Fruit fly (Drosophila melanogaster) whole organism, embryonic: ENCODE data around the gene CG4133.

Experiments used
- Abd-B ChIP-seq: fragments of 200-800 bp; sonication (Bioruptor generic); optimal IDR thresholded peaks from 2 replicates; lab custom pipeline; 2018; ENCODE audit warnings: missing biosample characterization, mild to moderate bottlenecking, missing genetic modification characterization, moderate library complexity
- Antp ChIP-seq: fragments of 200-800 bp; sonication (Bioruptor generic); optimal IDR thresholded peaks from 3 replicates; lab custom pipeline; 2016; ENCODE audit warnings: missing biosample characterization, missing genetic modification characterization
- Bgb ChIP-seq: fragments of 200-800 bp; sonication (Bioruptor generic); IDR thresholded peaks from 2 replicates; pipeline ENCODE4 v1.3.6; 2022; ENCODE audit warnings: missing biosample characterization, missing genetic modification characterization; ENCODE audit not compliant: partially characterized antibody
- C15 ChIP-seq: fragments of 200-800 bp; sonication (Bioruptor generic); IDR thresholded peaks from 3 replicates; pipeline ENCODE4 v1.3.6; 2022; ENCODE audit warnings: missing biosample characterization, missing genetic modification characterization
- CG12236 ChIP-seq: fragments of 200-800 bp; sonication (Bioruptor generic); optimal IDR thresholded peaks from 2 replicates; lab custom pipeline; 2016; ENCODE audit warnings: missing biosample characterization, missing genetic modification characterization
- CG12299 ChIP-seq: fragments of 200-800 bp; sonication (Bioruptor generic); optimal IDR thresholded peaks from 2 replicates; lab custom pipeline; 2018; ENCODE audit warnings: missing biosample characterization, mild to moderate bottlenecking, missing genetic modification characterization
- CG13894 ChIP-seq: fragments of 200-800 bp; sonication (Bioruptor generic); optimal IDR thresholded peaks from 3 replicates; lab custom pipeline; 2018; ENCODE audit warnings: missing biosample characterization, mild to moderate bottlenecking, missing genetic modification characterization, moderate library complexity
- CG16779 ChIP-seq: fragments of 200-800 bp; sonication (Bioruptor generic); IDR thresholded peaks from 2 replicates; pipeline ENCODE4 v1.3.6; 2022; ENCODE audit warnings: missing biosample characterization, missing genetic modification characterization
- CG16815 ChIP-seq: fragments of 200-800 bp; sonication (Bioruptor generic); optimal IDR thresholded peaks from 3 replicates; lab custom pipeline; 2017; ENCODE audit warnings: missing biosample characterization, mild to moderate bottlenecking, missing genetic modification characterization
- CG17328 ChIP-seq: fragments of 200-800 bp; sonication (Bioruptor generic); IDR thresholded peaks from 2 replicates; pipeline ENCODE4 v1.3.6; 2022; ENCODE audit warnings: missing biosample characterization, missing genetic modification characterization
- CG17568 ChIP-seq: fragments of 200-800 bp; sonication (Bioruptor generic); optimal IDR thresholded peaks from 2 replicates; lab custom pipeline; 2018; ENCODE audit warnings: missing biosample characterization, mild to moderate bottlenecking, missing genetic modification characterization, moderate library complexity
- CG1792 ChIP-seq: fragments of 200-800 bp; sonication (Bioruptor generic); optimal IDR thresholded peaks from 2 replicates; lab custom pipeline; 2016; ENCODE audit warnings: missing biosample characterization, missing genetic modification characterization
- CG2889 ChIP-seq: fragments of 200-800 bp; sonication (Bioruptor generic); IDR thresholded peaks from 3 replicates; pipeline ENCODE4 v1.3.6; 2022; ENCODE audit warnings: missing biosample characterization, missing genetic modification characterization
- CG32767 ChIP-seq: fragments of 200-800 bp; sonication (Bioruptor generic); IDR thresholded peaks from 2 replicates; pipeline ENCODE4 v1.3.6; 2022; ENCODE audit warnings: missing biosample characterization, missing genetic modification characterization
- CG3407 ChIP-seq: fragments of 200-800 bp; sonication (Bioruptor generic); optimal IDR thresholded peaks from 2 replicates; lab custom pipeline; 2018; ENCODE audit warnings: missing biosample characterization, mild to moderate bottlenecking, missing genetic modification characterization
- CG34422 ChIP-seq: fragments of 200-800 bp; sonication (Bioruptor generic); IDR thresholded peaks from 3 replicates; pipeline ENCODE4 v1.3.6; 2022; ENCODE audit warnings: missing biosample characterization, missing genetic modification characterization
- CG4424 ChIP-seq: fragments of 200-800 bp; sonication (Bioruptor generic); optimal IDR thresholded peaks from 3 replicates; lab custom pipeline; 2016; ENCODE audit warnings: missing biosample characterization, missing genetic modification characterization
- CG4707 ChIP-seq: fragments of 200-800 bp; sonication (Bioruptor generic); optimal IDR thresholded peaks from 2 replicates; lab custom pipeline; 2018; ENCODE audit warnings: missing biosample characterization, mild to moderate bottlenecking, missing genetic modification characterization, moderate library complexity
- CG7786 ChIP-seq: fragments of 200-800 bp; sonication (Bioruptor generic); optimal IDR thresholded peaks from 2 replicates; lab custom pipeline; 2016; ENCODE audit warnings: missing biosample characterization, missing genetic modification characterization
- CG7963 ChIP-seq: fragments of 200-800 bp; sonication (Bioruptor generic); IDR thresholded peaks from 3 replicates; pipeline ENCODE4 v1.3.6; 2022; ENCODE audit warnings: missing biosample characterization, missing genetic modification characterization; ENCODE audit not compliant: partially characterized antibody
- CG8478 ChIP-seq: fragments of >200 bp; optimal IDR thresholded peaks from 2 replicates; lab custom pipeline; 2018
- Dek ChIP-seq: fragments of 200-800 bp; sonication (Bioruptor generic); optimal IDR thresholded peaks from 3 replicates; lab custom pipeline; 2019; ENCODE audit warnings: missing biosample characterization, mild to moderate bottlenecking, missing genetic modification characterization, moderate library complexity
- Drgx ChIP-seq: fragments of 200-800 bp; sonication (Bioruptor generic); IDR thresholded peaks from 2 replicates; pipeline ENCODE4 v1.3.6; 2022; ENCODE audit warnings: missing biosample characterization, missing genetic modification characterization
- HLH4C ChIP-seq: fragments of 200-800 bp; sonication (Bioruptor generic); IDR thresholded peaks from 3 replicates; pipeline ENCODE4 v1.3.6; 2022; ENCODE audit warnings: missing biosample characterization, missing genetic modification characterization; ENCODE audit not compliant: partially characterized antibody
- Lpt ChIP-seq: fragments of >200 bp; optimal IDR thresholded peaks from 2 replicates; lab custom pipeline; 2018; ENCODE audit warnings: missing biosample characterization, missing genetic modification characterization
- Sin3A ChIP-seq: fragments of >200 bp; optimal IDR thresholded peaks from 2 replicates; lab custom pipeline; 2018
- Ssrp ChIP-seq: fragments of 200-800 bp; sonication (Bioruptor generic); optimal IDR thresholded peaks from 2 replicates; lab custom pipeline; 2018; ENCODE audit warnings: missing biosample characterization, mild to moderate bottlenecking, missing genetic modification characterization, moderate library complexity
- Taf1 ChIP-seq: fragments of 200-800 bp; sonication (Bioruptor generic); IDR thresholded peaks from 2 replicates; pipeline ENCODE4 v1.3.6; 2022; ENCODE audit warnings: missing biosample characterization, missing genetic modification characterization
- Vsx1 ChIP-seq: fragments of 200-800 bp; sonication (Bioruptor generic); optimal IDR thresholded peaks from 2 replicates; lab custom pipeline; 2017; ENCODE audit warnings: missing biosample characterization, mild to moderate bottlenecking, missing genetic modification characterization, missing genetic modification reagents
- ab ChIP-seq: fragments of 200-800 bp; sonication (Bioruptor generic); optimal IDR thresholded peaks from 2 replicates; lab custom pipeline; 2016; ENCODE audit warnings: missing biosample characterization, missing genetic modification characterization
- al ChIP-seq: fragments of 200-800 bp; sonication (Bioruptor generic); IDR thresholded peaks from 2 replicates; pipeline ENCODE4 v1.3.6; 2022; ENCODE audit warnings: missing biosample characterization, missing genetic modification characterization
- aop ChIP-seq: fragments of 200-800 bp; sonication (Bioruptor generic); IDR thresholded peaks from 2 replicates; pipeline ENCODE4 v1.3.6; 2022; ENCODE audit warnings: missing biosample characterization, missing genetic modification characterization
- ase ChIP-seq: fragments of 200-800 bp; sonication (Bioruptor generic); IDR thresholded peaks from 3 replicates; pipeline ENCODE4 v1.3.6; 2022; ENCODE audit warnings: missing biosample characterization, missing genetic modification characterization
- bab2 ChIP-seq: fragments of 200-800 bp; sonication (Bioruptor generic); optimal IDR thresholded peaks from 2 replicates; lab custom pipeline; 2016; ENCODE audit warnings: missing biosample characterization, missing genetic modification characterization
- btn ChIP-seq: fragments of 200-800 bp; sonication (Bioruptor generic); optimal IDR thresholded peaks from 2 replicates; lab custom pipeline; 2016; ENCODE audit warnings: missing biosample characterization, missing genetic modification characterization
- ems ChIP-seq: fragments of 200-800 bp; sonication (Bioruptor generic); optimal IDR thresholded peaks from 3 replicates; lab custom pipeline; 2016; ENCODE audit warnings: missing biosample characterization, missing genetic modification characterization
- gcm ChIP-seq: fragments of 200-800 bp; sonication (Bioruptor generic); optimal IDR thresholded peaks from 2 replicates; lab custom pipeline; 2019; ENCODE audit warnings: missing biosample characterization, mild to moderate bottlenecking, missing genetic modification characterization, moderate library complexity
- gem ChIP-seq: fragments of 200-800 bp; sonication (Bioruptor generic); optimal IDR thresholded peaks from 2 replicates; lab custom pipeline; 2019; ENCODE audit warnings: missing biosample characterization, mild to moderate bottlenecking, missing genetic modification characterization, moderate library complexity
- gsb ChIP-seq: fragments of 200-800 bp; sonication (Bioruptor generic); IDR thresholded peaks from 2 replicates; pipeline ENCODE4 v1.3.6; 2022; ENCODE audit warnings: missing biosample characterization, missing genetic modification characterization
- gt ChIP-seq: fragments of 200-800 bp; sonication (Bioruptor generic); IDR thresholded peaks from 2 replicates; pipeline ENCODE4 v1.3.6; 2022; ENCODE audit warnings: missing biosample characterization, missing genetic modification characterization
- lola ChIP-seq, 3 experiments: fragments of >200 bp in 2 of 3; fragments of 200-800 bp in 1 of 3; sonication (Bioruptor generic) in 1 of 3; optimal IDR thresholded peaks; 2 replicates each; lab custom pipeline; 2017 to 2019; ENCODE audit warnings: missing biosample characterization in 3 of 3, missing genetic modification characterization in 3 of 3, mild to moderate bottlenecking in 1 of 3, moderate library complexity in 1 of 3
- pan ChIP-seq, 4 experiments: fragments of >200 bp in 3 of 4; fragments of 200-800 bp in 1 of 4; sonication (Bioruptor generic) in 1 of 4; optimal IDR thresholded peaks in 3 of 4; IDR thresholded peaks in 1 of 4; 2 replicates each; pipeline versions ENCODE4 v1.3.6 to Lab custom; 2017 to 2022; ENCODE audit warnings: missing biosample characterization in 2 of 4, missing genetic modification characterization in 2 of 4, mixed read lengths in 1 of 4
- pum ChIP-seq: fragments of 200-800 bp; sonication (Bioruptor generic); optimal IDR thresholded peaks from 2 replicates; lab custom pipeline; 2016; ENCODE audit warnings: missing biosample characterization, missing genetic modification characterization
- shn ChIP-seq: fragments of 200-800 bp; sonication (Bioruptor generic); optimal IDR thresholded peaks from 3 replicates; lab custom pipeline; 2016; ENCODE audit warnings: missing biosample characterization, missing genetic modification characterization
- sna ChIP-seq: fragments of 200-800 bp; sonication (Bioruptor generic); IDR thresholded peaks from 2 replicates; pipeline ENCODE4 v1.3.6; 2022; ENCODE audit warnings: missing biosample characterization, missing genetic modification characterization; ENCODE audit not compliant: partially characterized antibody
- tna ChIP-seq: fragments of 200-800 bp; sonication (Bioruptor generic); IDR thresholded peaks from 2 replicates; pipeline ENCODE4 v1.3.6; 2022; ENCODE audit warnings: missing biosample characterization, missing genetic modification characterization; ENCODE audit not compliant: partially characterized antibody
- toy ChIP-seq: fragments of 200-800 bp; sonication (Bioruptor generic); IDR thresholded peaks from 2 replicates; pipeline ENCODE4 v1.3.6; 2022; ENCODE audit warnings: missing biosample characterization, missing genetic modification characterization
- ttk ChIP-seq: fragments of 200-800 bp; sonication (Bioruptor generic); IDR thresholded peaks from 2 replicates; pipeline ENCODE4 v2.1.2; 2022; ENCODE audit warnings: missing biosample characterization, missing genetic modification characterization
- vnd ChIP-seq: fragments of 200-800 bp; sonication (Bioruptor generic); IDR thresholded peaks from 3 replicates; pipeline ENCODE4 v1.3.6; 2022; ENCODE audit warnings: missing biosample characterization, missing genetic modification characterization; ENCODE audit not compliant: partially characterized antibody

Gene CG4133

DNA sequence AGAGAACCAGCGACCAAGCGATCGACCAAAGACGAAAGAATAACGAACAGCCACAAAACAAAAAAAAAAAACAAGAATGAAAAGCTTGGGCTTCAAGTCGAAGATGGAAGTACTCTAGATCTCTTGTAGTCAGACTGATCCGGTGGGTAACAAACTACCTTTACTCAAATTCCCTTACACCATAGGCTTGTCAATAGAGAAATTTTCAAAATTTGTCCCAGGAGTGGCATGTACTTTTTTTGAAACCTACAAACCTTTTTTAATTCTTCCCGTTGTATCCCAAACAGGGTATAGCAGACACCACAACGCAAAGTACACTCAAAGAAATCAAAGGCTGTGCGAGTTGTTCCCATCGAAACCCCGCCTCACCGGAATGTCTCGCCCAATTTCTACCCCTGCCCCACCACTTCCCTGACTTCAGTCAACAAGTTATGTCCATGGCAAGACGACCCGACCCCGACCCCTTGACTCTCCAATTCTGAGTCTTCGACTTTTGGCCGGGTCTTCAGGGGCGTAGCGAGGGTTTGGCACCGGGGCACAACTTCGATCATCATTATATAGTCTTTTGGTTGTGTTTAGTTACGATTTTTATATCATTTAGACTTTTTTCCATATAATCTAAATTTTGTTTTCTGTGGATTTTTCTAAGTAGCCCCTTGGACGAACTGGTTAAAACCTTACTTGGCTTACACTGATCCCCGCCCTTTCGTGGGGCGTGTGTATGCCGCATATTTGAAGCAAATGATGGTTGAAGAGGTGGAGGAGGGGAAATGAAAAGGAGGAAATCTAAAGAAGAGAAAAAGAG, 25.4 kb upstream of the CG4133 start:
- TF ChIP-seq CG16815, result peak; percentile 71
- peak; percentile 5 for TF ChIP-seq CG1792
- 0 out of 2 replicates have a peak, but pooled peaks have one; percentile 32 for TF ChIP-seq aop (GFP tag; lab: Robert Waterston, UW)
- TF ChIP-seq Vsx1 (GFP tag; lab: Kevin White, UChicago), result peak; percentile 31
- no peak for TF ChIP-seq Sin3A (lab: Kevin White, UChicago)
- TF ChIP-seq CG16779, result no peak
- TF ChIP-seq CG34422 (GFP tag; lab: Robert Waterston, UW), result 0 out of 3 replicates have a peak, but pooled peaks have one; percentile 24
- peak; percentile 74 for TF ChIP-seq pum (GFP tag; lab: Kevin White, UChicago)
- TF ChIP-seq gcm (GFP tag; lab: Kevin White, UChicago), result no peak
- TF ChIP-seq Lpt (GFP tag; lab: Kevin White, UChicago), result no peak
- TF ChIP-seq vnd (GFP tag; lab: Robert Waterston, UW), result no peak
- TF ChIP-seq CG4424 (GFP tag; lab: Kevin White, UChicago), result peak; percentile 38
- peak; percentile 5 for TF ChIP-seq CG12299 (tag; lab: Kevin White, UChicago)
- no peak for TF ChIP-seq Bgb
- no peak for TF ChIP-seq pan (optimal IDR thresholded peaks at IDR 0.05; lab: Kevin White, UChicago)
- peak in 1 of 2 experiments; percentile 37 for TF ChIP-seq pan (GFP tag; optimal IDR thresholded peaks at IDR 0.05 in 1 of 2, IDR thresholded peaks at IDR 0.05 in 1 of 2)
- TF ChIP-seq CG4707 (GFP tag; lab: Kevin White, UChicago), result no peak
- TF ChIP-seq ab (GFP tag; lab: Kevin White, UChicago), result peak; percentile 0
- peak in 1 of 3 experiments; percentile 68 for TF ChIP-seq lola (GFP tag; optimal IDR thresholded peaks at IDR 0.05; lab: Kevin White, UChicago)
- peak; percentile 55 for TF ChIP-seq Antp (GFP tag; lab: Kevin White, UChicago)
- no peak for TF ChIP-seq CG32767
- peak; percentile 36 for TF ChIP-seq Ssrp
- TF ChIP-seq btn, result no peak
- no peak for TF ChIP-seq toy
- peak; percentile 38 for TF ChIP-seq ems (GFP tag; lab: Kevin White, UChicago)
- no peak for TF ChIP-seq CG7963 (GFP tag; lab: Robert Waterston, UW)
- TF ChIP-seq C15 (GFP tag; lab: Robert Waterston, UW), result no peak
- no peak for TF ChIP-seq ttk (GFP tag; lab: Robert Waterston, UW)
- no peak for TF ChIP-seq CG2889 (GFP tag; lab: Robert Waterston, UW)
- TF ChIP-seq gt (GFP tag; lab: Robert Waterston, UW), result 0 out of 2 replicates have a peak, but pooled peaks have one; percentile 23
- TF ChIP-seq CG12236, result no peak
- peak; percentile 67 for TF ChIP-seq gem
- TF ChIP-seq HLH4C (GFP tag; lab: Robert Waterston, UW), result no peak
- peak; percentile 23 for TF ChIP-seq bab2 (GFP tag; lab: Kevin White, UChicago)
- TF ChIP-seq sna (GFP tag; lab: Robert Waterston, UW), result no peak
- TF ChIP-seq Drgx (GFP tag; lab: Robert Waterston, UW), result peak; percentile 58
- no peak for TF ChIP-seq CG17568
- no peak for TF ChIP-seq ase (GFP tag; lab: Robert Waterston, UW)
- peak; percentile 55 for TF ChIP-seq CG17328 (GFP tag; lab: Robert Waterston, UW)
- no peak for TF ChIP-seq Dek (tag; lab: Kevin White, UChicago)
- no peak for TF ChIP-seq tna
- peak; percentile 2 for TF ChIP-seq CG3407 (GFP tag; lab: Kevin White, UChicago)
- peak; percentile 36 for TF ChIP-seq shn (GFP tag; lab: Kevin White, UChicago)
- TF ChIP-seq Abd-B (GFP tag; lab: Kevin White, UChicago), result peak; percentile 20
- no peak for TF ChIP-seq CG8478 (lab: Kevin White, UChicago)
- peak; percentile 41 for TF ChIP-seq CG13894
- TF ChIP-seq gsb, result no peak
- no peak for TF ChIP-seq Taf1 (GFP tag; lab: Robert Waterston, UW)
- peak; percentile 44 for TF ChIP-seq al
- TF ChIP-seq CG7786, result peak; percentile 63
